Fruit fly (Drosophila melanogaster) whole organism: Measurements from ENCODE around the gene CG40198.

Experiments used
- CG8478 ChIP-seq: fragments of >200 bp; optimal IDR thresholded peaks from 2 replicates; lab custom pipeline; 2018; ENCODE audit warnings: inconsistent platforms
- Dll ChIP-seq: fragments of >200 bp; optimal IDR thresholded peaks from 2 replicates; lab custom pipeline; 2017
- EcR ChIP-seq, 2 experiments: fragments of >200 bp; optimal IDR thresholded peaks; 2 replicates each; lab custom pipeline; 2017; ENCODE audit warnings: missing biosample characterization in 2 of 2, missing genetic modification characterization in 2 of 2, missing genetic modification reagents in 2 of 2
- pan ChIP-seq: fragments of >200 bp; optimal IDR thresholded peaks from 2 replicates; lab custom pipeline; 2017
- psq ChIP-seq: fragments of >200 bp; optimal IDR thresholded peaks from 2 replicates; lab custom pipeline; 2017

DNA sequence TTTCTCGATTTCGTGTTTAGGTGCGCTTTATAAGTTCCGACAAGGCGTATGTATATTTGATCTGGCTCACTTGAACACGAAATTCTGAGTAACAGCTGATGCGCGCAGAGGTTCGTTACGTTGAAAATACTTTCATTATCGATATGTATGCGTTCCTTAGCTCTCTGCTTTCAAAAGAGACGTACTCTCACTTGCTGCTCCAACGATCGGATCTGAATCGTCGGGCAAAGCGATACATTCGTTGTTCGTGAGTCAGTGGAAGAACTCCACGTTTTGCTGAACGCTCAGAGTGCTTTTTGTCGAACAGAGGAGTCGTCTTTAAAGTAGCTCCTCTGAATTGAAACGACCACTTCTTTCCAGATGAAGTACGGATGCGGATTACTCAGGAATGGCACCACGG is 35.0 kb upstream of the CG40198 start, which contains the start of gene beta-Man:
- TF ChIP-seq EcR (GFP tag; optimal IDR thresholded peaks at IDR 0.05; lab: Kevin White, UChicago), result no peak
- TF ChIP-seq CG8478, result no peak
- no peak for TF ChIP-seq psq (lab: Kevin White, UChicago)
- TF ChIP-seq pan (lab: Kevin White, UChicago), result no peak
- TF ChIP-seq Dll (lab: Kevin White, UChicago), result no peak
